Fruit fly (Drosophila melanogaster) whole organism, larva: Measurements from ENCODE around the gene Naglu.

Experiments used
- noc ChIP-seq: fragments of 200-800 bp; sonication (Bioruptor generic); optimal IDR thresholded peaks from 3 replicates; lab custom pipeline; 2019; ENCODE audit warnings: missing biosample characterization, mild to moderate bottlenecking, missing genetic modification characterization, moderate library complexity

Gene Naglu

dm6 chr2L:8411530-8411929 is at the start of gene Naglu:
TSS of gene Naglu (minus strand) at chr2L:8411868.
- no peak for TF ChIP-seq noc (tag; lab: Kevin White, UChicago)

- TF ChIP-seq noc (tag; lab: Kevin White, UChicago), result no peak
Measured at dm6 chr2L:8451497-8451896, 39.8 kb upstream of the Naglu start.

- TF ChIP-seq noc (tag; lab: Kevin White, UChicago), result no peak
Measured at dm6 chr2L:8449358-8449757, 37.7 kb upstream of the Naglu start, which contains the start of gene Aasdh. TSS of gene Aasdh (minus strand) at chr2L:8449576.

- no peak for TF ChIP-seq noc (tag; lab: Kevin White, UChicago)
Measured at dm6 chr2L:8442147-8442546, 30.5 kb upstream of the Naglu start, which contains the start of gene CG31897. TSS of gene CG31897 (plus strand) at chr2L:8442447.

dm6 chr2L:8438052-8438451 is 26.4 kb upstream of the Naglu start, which contains the start of gene mus201:
TSS of gene mus201 (plus strand) at chr2L:8438169.
- TF ChIP-seq noc (tag; lab: Kevin White, UChicago), result no peak

dm6 chr2L:8437176-8437575 is 25.5 kb upstream of the Naglu start, which contains the start of the genes D12 and Chrac-14:
TSS of gene D12 (minus strand) at chr2L:8437365.
TSS of gene Chrac-14 (plus strand) at chr2L:8437405.
- TF ChIP-seq noc (tag; lab: Kevin White, UChicago), result no peak

dm6 chr2L:8433512-8433911 is 21.8 kb upstream of the Naglu start, which contains the start of gene grk:
TSS of gene grk (minus strand) at chr2L:8433598.
- TF ChIP-seq noc (tag; lab: Kevin White, UChicago), result no peak

dm6 chr2L:8432130-8432529 is 20.5 kb upstream of the Naglu start:
- TF ChIP-seq noc (tag; lab: Kevin White, UChicago), result no peak

- TF ChIP-seq noc (tag; lab: Kevin White, UChicago), result no peak
Measured at dm6 chr2L:8426801-8427200, 15.1 kb upstream of the Naglu start.

- TF ChIP-seq noc (tag; lab: Kevin White, UChicago), result no peak
Measured at dm6 chr2L:8425962-8426759, 14.5 kb upstream of the Naglu start.

dm6 chr2L:8425212-8425611 is 13.5 kb upstream of the Naglu start:
- TF ChIP-seq noc (tag; lab: Kevin White, UChicago), result no peak

- TF ChIP-seq noc (tag; lab: Kevin White, UChicago), result no peak
Measured at dm6 chr2L:8424662-8425208, 13.1 kb upstream of the Naglu start.

- TF ChIP-seq noc (tag; lab: Kevin White, UChicago), result no peak
Measured at dm6 chr2L:8424090-8424470, 12.4 kb upstream of the Naglu start.

- TF ChIP-seq noc (tag; lab: Kevin White, UChicago), result no peak
Measured at dm6 chr2L:8423460-8424089, 11.9 kb upstream of the Naglu start.

dm6 chr2L:8423047-8423446 is 11.4 kb upstream of the Naglu start:
- no peak for TF ChIP-seq noc (tag; lab: Kevin White, UChicago)

dm6 chr2L:8421717-8422116 is 10.0 kb upstream of the Naglu start:
- TF ChIP-seq noc (tag; lab: Kevin White, UChicago), result no peak
